Fruit fly (Drosophila melanogaster) whole organism, embryonic: ENCODE results near the gene Swip-1.

Source experiments
- Antp ChIP-seq: fragments of 200-800 bp; sonication (Bioruptor generic); optimal IDR thresholded peaks from 3 replicates; lab custom pipeline; 2016; ENCODE audit warnings: missing biosample characterization, missing genetic modification characterization
- Awh ChIP-seq: fragments of 200-800 bp; sonication (Bioruptor generic); IDR thresholded peaks from 2 replicates; pipeline ENCODE4, ENCODE4 v1.3.6; 2022; ENCODE audit warnings: missing biosample characterization, missing genetic modification characterization
- Blimp-1 ChIP-seq: fragments of 200-800 bp; sonication (Bioruptor generic); optimal IDR thresholded peaks from 3 replicates; lab custom pipeline; 2018; ENCODE audit warnings: missing biosample characterization, missing genetic modification characterization, mild to moderate bottlenecking, moderate library complexity, missing genetic modification reagents
- CG11398 ChIP-seq: fragments of 200-800 bp; sonication (Bioruptor generic); optimal IDR thresholded peaks from 2 replicates; lab custom pipeline; 2016; ENCODE audit warnings: missing biosample characterization, missing genetic modification characterization
- CG11504 ChIP-seq: fragments of 200-800 bp; sonication (Bioruptor generic); optimal IDR thresholded peaks from 3 replicates; lab custom pipeline; 2019; ENCODE audit warnings: missing biosample characterization, mild to moderate bottlenecking, missing genetic modification characterization, moderate library complexity
- CG11695 ChIP-seq: fragments of 200-800 bp; sonication (Bioruptor generic); IDR thresholded peaks from 3 replicates; pipeline ENCODE4 v1.3.6; 2022; ENCODE audit warnings: missing biosample characterization, missing genetic modification characterization
- CG11723 ChIP-seq: fragments of 200-800 bp; sonication (Bioruptor generic); optimal IDR thresholded peaks from 2 replicates; lab custom pipeline; 2017; ENCODE audit warnings: missing biosample characterization, mild to moderate bottlenecking, missing genetic modification characterization
- CG14441 ChIP-seq: fragments of 200-800 bp; sonication (Bioruptor generic); IDR thresholded peaks from 2 replicates; pipeline ENCODE4 v1.3.6; 2022; ENCODE audit warnings: missing biosample characterization, missing genetic modification characterization
- CG16813 ChIP-seq: fragments of 200-800 bp; sonication (Bioruptor generic); IDR thresholded peaks from 3 replicates; pipeline ENCODE4 v1.3.6; 2022; ENCODE audit warnings: missing biosample characterization, missing genetic modification characterization; ENCODE audit not compliant: partially characterized antibody
- CG17612 ChIP-seq: fragments of 200-800 bp; sonication (Bioruptor generic); IDR thresholded peaks from 2 replicates; pipeline ENCODE4 v1.3.6; 2022; ENCODE audit warnings: missing biosample characterization, missing genetic modification characterization
- CG1792 ChIP-seq: fragments of 200-800 bp; sonication (Bioruptor generic); optimal IDR thresholded peaks from 2 replicates; lab custom pipeline; 2016; ENCODE audit warnings: missing biosample characterization, missing genetic modification characterization
- CG18599 ChIP-seq: fragments of 200-800 bp; sonication (Bioruptor generic); optimal IDR thresholded peaks from 3 replicates; lab custom pipeline; 2017; ENCODE audit warnings: missing biosample characterization, missing genetic modification characterization, mild to moderate bottlenecking, moderate library complexity, missing genetic modification reagents
- CG2120 ChIP-seq: fragments of 200-800 bp; sonication (Bioruptor generic); optimal IDR thresholded peaks from 3 replicates; lab custom pipeline; 2016; ENCODE audit warnings: missing biosample characterization, missing genetic modification characterization
- CG2889 ChIP-seq: fragments of 200-800 bp; sonication (Bioruptor generic); IDR thresholded peaks from 3 replicates; pipeline ENCODE4 v1.3.6; 2022; ENCODE audit warnings: missing biosample characterization, missing genetic modification characterization
- CG32767 ChIP-seq: fragments of 200-800 bp; sonication (Bioruptor generic); IDR thresholded peaks from 2 replicates; pipeline ENCODE4 v1.3.6; 2022; ENCODE audit warnings: missing biosample characterization, missing genetic modification characterization
- CG4328 ChIP-seq: fragments of 200-800 bp; sonication (Bioruptor generic); optimal IDR thresholded peaks from 3 replicates; lab custom pipeline; 2017; ENCODE audit warnings: missing biosample characterization, missing genetic modification reagents, missing genetic modification characterization
- CG4404 ChIP-seq: fragments of 200-800 bp; sonication (Bioruptor generic); IDR thresholded peaks from 2 replicates; pipeline ENCODE4 v1.3.6; 2022; ENCODE audit warnings: missing biosample characterization, missing genetic modification characterization
- CG4424 ChIP-seq: fragments of 200-800 bp; sonication (Bioruptor generic); optimal IDR thresholded peaks from 3 replicates; lab custom pipeline; 2016; ENCODE audit warnings: missing biosample characterization, missing genetic modification characterization
- CG6791 ChIP-seq: fragments of 200-800 bp; sonication (Bioruptor generic); IDR thresholded peaks from 3 replicates; pipeline ENCODE4 v1.3.6; 2022; ENCODE audit warnings: missing biosample characterization, missing genetic modification characterization; ENCODE audit not compliant: partially characterized antibody
- CG6854 ChIP-seq: fragments of 200-800 bp; sonication (Bioruptor generic); optimal IDR thresholded peaks from 3 replicates; lab custom pipeline; 2017; ENCODE audit warnings: missing biosample characterization, mild to moderate bottlenecking, missing genetic modification characterization
- CG7357 ChIP-seq: fragments of 200-800 bp; sonication (Bioruptor generic); IDR thresholded peaks from 3 replicates; pipeline ENCODE4 v1.3.6; 2022; ENCODE audit warnings: missing biosample characterization, missing genetic modification characterization
- CG9797 ChIP-seq: fragments of 200-800 bp; sonication (Bioruptor generic); optimal IDR thresholded peaks from 3 replicates; lab custom pipeline; 2018; ENCODE audit warnings: missing biosample characterization, mild to moderate bottlenecking, missing genetic modification characterization
- D19A ChIP-seq: fragments of 200-800 bp; optimal IDR thresholded peaks from 3 replicates; lab custom pipeline; 2019; ENCODE audit warnings: missing biosample characterization, mild to moderate bottlenecking, missing genetic modification characterization, moderate library complexity
- Dll ChIP-seq: fragments of 200-800 bp; sonication (Bioruptor generic); IDR thresholded peaks from 4 replicates; pipeline ENCODE4 v1.3.6; 2022; ENCODE audit warnings: missing biosample characterization, missing genetic modification characterization; ENCODE audit not compliant: partially characterized antibody
- E2f1 ChIP-seq: fragments of 200-800 bp; sonication (Bioruptor generic); IDR thresholded peaks from 2 replicates; pipeline ENCODE4 v1.3.6; 2022; ENCODE audit warnings: missing biosample characterization, missing genetic modification characterization
- Hand ChIP-seq: fragments of 200-800 bp; sonication (Bioruptor generic); optimal IDR thresholded peaks from 2 replicates; lab custom pipeline; 2017; ENCODE audit warnings: mild to moderate bottlenecking, missing biosample characterization, missing genetic modification reagents, missing genetic modification characterization
- Hmx ChIP-seq: fragments of 200-800 bp; sonication (Bioruptor generic); optimal IDR thresholded peaks from 2 replicates; lab custom pipeline; 2016; ENCODE audit warnings: missing biosample characterization, missing genetic modification characterization
- Mad ChIP-seq: fragments of 200-800 bp; sonication (Bioruptor generic); optimal IDR thresholded peaks from 2 replicates; lab custom pipeline; 2016; ENCODE audit warnings: missing biosample characterization, missing genetic modification characterization
- Med ChIP-seq: fragments of 200-800 bp; sonication (Bioruptor generic); peaks from one replicate; lab custom pipeline; 2016; ENCODE audit warnings: missing biosample characterization, missing genetic modification characterization, mild to moderate bottlenecking, inconsistent platforms, moderate library complexity
- Mes4 ChIP-seq: fragments of 200-800 bp; sonication (Bioruptor generic); optimal IDR thresholded peaks from 2 replicates; lab custom pipeline; 2016; ENCODE audit warnings: missing biosample characterization, missing genetic modification characterization
- Myb ChIP-seq: fragments of 200-800 bp; sonication (Bioruptor generic); optimal IDR thresholded peaks from 2 replicates; lab custom pipeline; 2016; ENCODE audit warnings: missing biosample characterization, missing genetic modification characterization
- Neu2 ChIP-seq: fragments of 200-800 bp; sonication (Bioruptor generic); optimal IDR thresholded peaks from 3 replicates; lab custom pipeline; 2016; ENCODE audit warnings: missing biosample characterization, missing genetic modification characterization, borderline replicate concordance
- Poxn ChIP-seq: fragments of 200-800 bp; sonication (Bioruptor generic); IDR thresholded peaks from 2 replicates; pipeline ENCODE4 v1.3.6; 2022; ENCODE audit warnings: missing biosample characterization, missing genetic modification characterization
- ac ChIP-seq: fragments of 200-800 bp; sonication (Bioruptor generic); optimal IDR thresholded peaks from 3 replicates; lab custom pipeline; 2017; ENCODE audit warnings: missing biosample characterization, mild to moderate bottlenecking, missing genetic modification characterization
- ara ChIP-seq: fragments of 200-800 bp; sonication (Bioruptor generic); IDR thresholded peaks from 2 replicates; pipeline ENCODE4 v1.3.6; 2022; ENCODE audit warnings: missing biosample characterization, missing genetic modification characterization
- ci ChIP-seq: fragments of 200-800 bp; sonication (Bioruptor generic); IDR thresholded peaks from 3 replicates; pipeline ENCODE4 v1.3.6; 2022; ENCODE audit warnings: missing biosample characterization, missing genetic modification characterization
- crc ChIP-seq: fragments of 200-800 bp; sonication (Bioruptor generic); optimal IDR thresholded peaks from 2 replicates; lab custom pipeline; 2016; ENCODE audit warnings: missing biosample characterization, missing genetic modification characterization
- emc ChIP-seq: fragments of 200-800 bp; sonication (Bioruptor generic); optimal IDR thresholded peaks from 2 replicates; lab custom pipeline; 2016; ENCODE audit warnings: missing biosample characterization, missing genetic modification characterization
- hth ChIP-seq: fragments of >200 bp; optimal IDR thresholded peaks from 2 replicates; lab custom pipeline; 2017; ENCODE audit warnings: inconsistent platforms
- jumu ChIP-seq: fragments of 200-800 bp; sonication (Bioruptor generic); optimal IDR thresholded peaks from 3 replicates; lab custom pipeline; 2016; ENCODE audit warnings: missing biosample characterization, missing genetic modification characterization
- mam ChIP-seq: fragments of 200-800 bp; sonication (Bioruptor generic); optimal IDR thresholded peaks from 3 replicates; lab custom pipeline; 2016; ENCODE audit warnings: missing biosample characterization, missing genetic modification characterization
- oc ChIP-seq: fragments of 200-800 bp; sonication (Bioruptor generic); optimal IDR thresholded peaks from 2 replicates; lab custom pipeline; 2018; ENCODE audit warnings: missing biosample characterization, mild to moderate bottlenecking, missing genetic modification characterization, moderate library complexity
- odd ChIP-seq: fragments of 200-800 bp; sonication (Bioruptor generic); optimal IDR thresholded peaks from 2 replicates; lab custom pipeline; 2017; ENCODE audit warnings: missing biosample characterization, mild to moderate bottlenecking, missing genetic modification characterization
- pzg ChIP-seq: fragments of 200-800 bp; sonication (Bioruptor generic); optimal IDR thresholded peaks from 3 replicates; lab custom pipeline; 2018; ENCODE audit warnings: missing biosample characterization, mild to moderate bottlenecking, missing genetic modification characterization, moderate library complexity
- seq ChIP-seq: fragments of 200-800 bp; sonication (Bioruptor generic); IDR thresholded peaks from 2 replicates; pipeline ENCODE4 v1.3.6; 2022; ENCODE audit warnings: missing biosample characterization, missing genetic modification characterization
- tin ChIP-seq: fragments of 200-800 bp; sonication (Bioruptor generic); optimal IDR thresholded peaks from 3 replicates; lab custom pipeline; 2016; ENCODE audit warnings: missing biosample characterization, missing genetic modification characterization
- tll ChIP-seq, 2 experiments: fragments of 200-800 bp in 1 of 2; fragments of >200 bp in 1 of 2; sonication (Bioruptor generic) in 1 of 2; optimal IDR thresholded peaks; 2 replicates each; lab custom pipeline; 2017 to 2019; ENCODE audit warnings: missing biosample characterization in 2 of 2, missing genetic modification characterization in 2 of 2, mild to moderate bottlenecking in 1 of 2, moderate library complexity in 1 of 2
- toy ChIP-seq: fragments of 200-800 bp; sonication (Bioruptor generic); IDR thresholded peaks from 2 replicates; pipeline ENCODE4 v1.3.6; 2022; ENCODE audit warnings: missing biosample characterization, missing genetic modification characterization
- wdn ChIP-seq: fragments of 200-800 bp; sonication (Bioruptor generic); IDR thresholded peaks from 2 replicates; pipeline ENCODE4 v1.3.6; 2022; ENCODE audit warnings: missing biosample characterization, missing genetic modification characterization

The Swip-1 gene

dm6 chr2L:18974063-18974779 lies 12.9 kb downstream of the Swip-1 start, which contains the start of the genes L2HGDH and CG10431 (continued):
- TF ChIP-seq ci (GFP tag; lab: Robert Waterston, UW) = peak; percentile 55; the same call in 2 of the 3 replicates
- TF ChIP-seq wdn (GFP tag; lab: Robert Waterston, UW) = 0 out of 2 replicates have a peak, but pooled peaks have one; percentile 4
- peak; percentile 65 for TF ChIP-seq CG9797 (GFP tag; lab: Kevin White, UChicago)
- TF ChIP-seq CG18599 (GFP tag; lab: Kevin White, UChicago) = peak; percentile 76
- peak; percentile 31 for TF ChIP-seq Mad
- peak; percentile 61 for TF ChIP-seq Hmx (GFP tag; lab: Kevin White, UChicago)
- no peak for TF ChIP-seq CG17612
- peak; percentile 5 for TF ChIP-seq CG1792 (GFP tag; lab: Kevin White, UChicago)
- TF ChIP-seq Poxn (GFP tag; lab: Robert Waterston, UW) = no peak
- no peak for TF ChIP-seq CG11398
- TF ChIP-seq toy = no peak
- TF ChIP-seq CG4328 (GFP tag; lab: Kevin White, UChicago) = peak; percentile 56
- TF ChIP-seq jumu (GFP tag; lab: Kevin White, UChicago) = peak; percentile 1
- peak; percentile 37 for TF ChIP-seq CG11723 (GFP tag; lab: Kevin White, UChicago)
- TF ChIP-seq CG14441 (GFP tag; lab: Robert Waterston, UW) = peak; percentile 40; the same call in 1 of the 2 replicates
- no peak for TF ChIP-seq CG11504 (tag; lab: Kevin White, UChicago)
- no peak for TF ChIP-seq ac
- no peak for TF ChIP-seq CG32767 (GFP tag; lab: Robert Waterston, UW)
- TF ChIP-seq CG7357 = no peak
- peak; percentile 52 for TF ChIP-seq pzg (GFP tag; lab: Kevin White, UChicago)
- peak; percentile 60 for TF ChIP-seq oc (tag; lab: Kevin White, UChicago)
- no peak for TF ChIP-seq CG6791 (GFP tag; lab: Robert Waterston, UW)
- peak; percentile 91 for TF ChIP-seq Med (GFP tag; lab: Kevin White, UChicago)
- peak; percentile 39; the same call in 1 of the 2 replicates for TF ChIP-seq seq (GFP tag; lab: Robert Waterston, UW)
- TF ChIP-seq E2f1 = no peak
- peak; percentile 57 for TF ChIP-seq D19A (tag; lab: Kevin White, UChicago)
- TF ChIP-seq crc (GFP tag; lab: Kevin White, UChicago) = no peak
- TF ChIP-seq hth = no peak
- TF ChIP-seq Hand (GFP tag; lab: Kevin White, UChicago) = peak; percentile 48
- TF ChIP-seq mam = peak; percentile 21
- peak in 1 of 2 experiments; percentile 13 for TF ChIP-seq tll (GFP tag; optimal IDR thresholded peaks at IDR 0.05; lab: Kevin White, UChicago)
- TF ChIP-seq CG11695 (GFP tag; lab: Robert Waterston, UW) = no peak
- 0 out of 2 replicates have a peak, but pooled peaks have one; percentile 20 for TF ChIP-seq ara (GFP tag; lab: Robert Waterston, UW)
- no peak for TF ChIP-seq CG4404
- TF ChIP-seq Myb (GFP tag; lab: Kevin White, UChicago) = peak; percentile 11
- TF ChIP-seq CG6854 (GFP tag; lab: Kevin White, UChicago) = no peak
- no peak for TF ChIP-seq emc
- peak; percentile 30 for TF ChIP-seq odd
- TF ChIP-seq CG4424 (GFP tag; lab: Kevin White, UChicago) = peak; percentile 76
- TF ChIP-seq CG2889 = no peak
- TF ChIP-seq Awh (GFP tag; lab: Robert Waterston, UW) = no peak
- TF ChIP-seq Antp (GFP tag; lab: Kevin White, UChicago) = peak; percentile 42
- no peak for TF ChIP-seq Mes4 (GFP tag; lab: Kevin White, UChicago)
- TF ChIP-seq tin (GFP tag; lab: Kevin White, UChicago) = peak; percentile 69
- peak; percentile 38; the same call in 1 of the 4 replicates for TF ChIP-seq Dll (GFP tag; lab: Robert Waterston, UW)
- peak; percentile 32 for TF ChIP-seq Blimp-1 (GFP tag; lab: Kevin White, UChicago)
- no peak; the same call in 2 of the 3 replicates for TF ChIP-seq CG16813 (GFP tag; lab: Robert Waterston, UW)
- TF ChIP-seq Neu2 (GFP tag; lab: Kevin White, UChicago) = no peak
- TF ChIP-seq CG2120 (GFP tag; lab: Kevin White, UChicago) = peak; percentile 77
